Worm (Caenorhabditis elegans) whole organism, L2 larva: ENCODE results near the gene enu-3.6.

Source experiments
- C34F6.9 ChIP-seq: fragments of 150-350 bp; optimal IDR thresholded peaks from 2 replicates; lab custom pipeline; 2014; ENCODE audit warnings: missing biosample characterization, missing genetic modification characterization
- F13H6.1 ChIP-seq: sonication (generic microtip); optimal IDR thresholded peaks from 2 replicates; lab custom pipeline; 2016; ENCODE audit warnings: missing genetic modification characterization, missing compliant biosample characterization
- Y55F3AM.14 ChIP-seq: fragments of 200-800 bp; sonication (Bioruptor generic); optimal IDR thresholded peaks from 2 replicates; lab custom pipeline; 2018; ENCODE audit warnings: mild to moderate bottlenecking, missing genetic modification characterization, missing compliant biosample characterization
- ZK546.5 ChIP-seq: sonication (generic microtip); optimal IDR thresholded peaks from 2 replicates; lab custom pipeline; 2017; ENCODE audit warnings: missing biosample characterization, missing genetic modification characterization
- alr-1 ChIP-seq: fragments of 150-350 bp; optimal IDR thresholded peaks from 2 replicates; lab custom pipeline; 2014; ENCODE audit warnings: missing biosample characterization, missing genetic modification characterization
- aly-2 ChIP-seq: fragments of 150-350 bp; optimal IDR thresholded peaks from 2 replicates; lab custom pipeline; 2014; ENCODE audit warnings: missing biosample characterization, missing genetic modification characterization
- ama-1 ChIP-seq: fragments of 150-350 bp; optimal IDR thresholded peaks from 2 replicates; lab custom pipeline; 2018; ENCODE audit warnings: inconsistent platforms
- blmp-1 ChIP-seq: sonication (generic microtip); optimal IDR thresholded peaks from 2 replicates; lab custom pipeline; 2017; ENCODE audit warnings: missing genetic modification characterization, mild to moderate bottlenecking, missing compliant biosample characterization, antibody characterized with exemption, moderate library complexity; ENCODE audit not compliant: insufficient read depth
- ceh-16 ChIP-seq: fragments of 150-350 bp; optimal IDR thresholded peaks from 2 replicates; lab custom pipeline; 2014; ENCODE audit warnings: missing biosample characterization, missing genetic modification characterization
- ceh-82 ChIP-seq: fragments of 150-350 bp; optimal IDR thresholded peaks from 2 replicates; lab custom pipeline; 2014; ENCODE audit warnings: missing biosample characterization, missing genetic modification characterization
- crh-2 ChIP-seq: sonication (generic microtip); optimal IDR thresholded peaks from 2 replicates; lab custom pipeline; 2017; ENCODE audit warnings: missing biosample characterization, missing genetic modification characterization
- elt-1 ChIP-seq: fragments of 150-350 bp; optimal IDR thresholded peaks from 2 replicates; lab custom pipeline; 2014; ENCODE audit warnings: missing biosample characterization, missing genetic modification characterization
- elt-3 ChIP-seq: sonication (generic microtip); optimal IDR thresholded peaks from 2 replicates; lab custom pipeline; 2017; ENCODE audit warnings: missing biosample characterization, missing genetic modification characterization
- fos-1 ChIP-seq: fragments of 150-350 bp; optimal IDR thresholded peaks from 2 replicates; lab custom pipeline; 2014; ENCODE audit warnings: missing biosample characterization, missing genetic modification characterization
- gmeb-1 ChIP-seq: fragments of 150-350 bp; optimal IDR thresholded peaks from 2 replicates; lab custom pipeline; 2014; ENCODE audit warnings: missing biosample characterization, missing genetic modification characterization
- lin-11 ChIP-seq: fragments of 150-350 bp; sonication (generic microtip); optimal IDR thresholded peaks from 2 replicates; lab custom pipeline; 2014; ENCODE audit warnings: missing biosample characterization, missing genetic modification characterization, inconsistent platforms, mixed read lengths
- lin-13 ChIP-seq: fragments of 150-350 bp; optimal IDR thresholded peaks from 2 replicates; lab custom pipeline; 2014; ENCODE audit warnings: missing biosample characterization, missing genetic modification reagents, missing genetic modification characterization
- lin-39 ChIP-seq: fragments of 150-350 bp; optimal IDR thresholded peaks from 2 replicates; lab custom pipeline; 2014; ENCODE audit warnings: missing biosample characterization, missing genetic modification reagents, missing genetic modification characterization
- lsy-2 ChIP-seq, 2 experiments: fragments of 150-350 bp in 1 of 2; sonication (generic microtip) in 1 of 2; optimal IDR thresholded peaks; 2 replicates each; lab custom pipeline; 2014 to 2017; ENCODE audit warnings: missing biosample characterization in 2 of 2, missing genetic modification characterization in 2 of 2
- mbf-1 ChIP-seq: sonication (generic microtip); optimal IDR thresholded peaks from 2 replicates; lab custom pipeline; 2017; ENCODE audit warnings: missing biosample characterization, missing genetic modification characterization
- mdl-1 ChIP-seq, 2 experiments: fragments of 150-350 bp in 1 of 2; sonication (generic microtip) in 1 of 2; optimal IDR thresholded peaks; 2 replicates each; lab custom pipeline; 2017; ENCODE audit warnings: missing biosample characterization in 2 of 2, missing genetic modification characterization in 2 of 2
- nhr-10 ChIP-seq: sonication (generic microtip); optimal IDR thresholded peaks from 2 replicates; lab custom pipeline; 2017; ENCODE audit warnings: missing biosample characterization, missing genetic modification characterization
- nhr-11 ChIP-seq: fragments of 150-350 bp; optimal IDR thresholded peaks from 2 replicates; lab custom pipeline; 2014; ENCODE audit warnings: missing biosample characterization, missing genetic modification characterization
- nhr-12 ChIP-seq: fragments of 150-350 bp; optimal IDR thresholded peaks from 2 replicates; lab custom pipeline; 2014; ENCODE audit warnings: missing biosample characterization, missing genetic modification characterization
- nhr-129 ChIP-seq: fragments of 150-350 bp; optimal IDR thresholded peaks from 2 replicates; lab custom pipeline; 2014; ENCODE audit warnings: missing biosample characterization, missing genetic modification characterization
- nhr-21 ChIP-seq: fragments of 150-350 bp; optimal IDR thresholded peaks from 2 replicates; lab custom pipeline; 2014; ENCODE audit warnings: missing biosample characterization, missing genetic modification characterization
- nhr-23 ChIP-seq: fragments of 150-350 bp; optimal IDR thresholded peaks from 2 replicates; lab custom pipeline; 2014; ENCODE audit warnings: missing biosample characterization, missing genetic modification reagents, missing genetic modification characterization
- nhr-25 ChIP-seq: fragments of 150-350 bp; sonication (generic microtip); optimal IDR thresholded peaks from 3 replicates; lab custom pipeline; 2014; ENCODE audit warnings: missing biosample characterization, missing genetic modification characterization
- nhr-6 ChIP-seq: fragments of 150-350 bp; optimal IDR thresholded peaks from 2 replicates; lab custom pipeline; 2014; ENCODE audit warnings: missing biosample characterization, missing genetic modification characterization
- nhr-77 ChIP-seq: fragments of 150-350 bp; optimal IDR thresholded peaks from 2 replicates; lab custom pipeline; 2014; ENCODE audit warnings: missing biosample characterization, missing genetic modification characterization
- peb-1 ChIP-seq: fragments of 150-350 bp; optimal IDR thresholded peaks from 2 replicates; lab custom pipeline; 2014; ENCODE audit warnings: missing biosample characterization, missing genetic modification characterization
- sem-4 ChIP-seq: fragments of 150-350 bp; optimal IDR thresholded peaks from 2 replicates; lab custom pipeline; 2014; ENCODE audit warnings: missing biosample characterization, missing genetic modification reagents, missing genetic modification characterization
- sma-3 ChIP-seq: sonication (generic microtip); optimal IDR thresholded peaks from 2 replicates; lab custom pipeline; 2016; ENCODE audit warnings: missing genetic modification reagents, missing genetic modification characterization, missing compliant biosample characterization
- snpc-4 ChIP-seq: fragments of 150-350 bp; optimal IDR thresholded peaks from 2 replicates; lab custom pipeline; 2014; ENCODE audit warnings: missing biosample characterization, missing genetic modification characterization
- unc-39 ChIP-seq: fragments of 150-350 bp; optimal IDR thresholded peaks from 2 replicates; lab custom pipeline; 2014; ENCODE audit warnings: missing biosample characterization, missing genetic modification characterization
- unc-55 ChIP-seq: fragments of 150-350 bp; sonication (generic microtip); optimal IDR thresholded peaks from 3 replicates; lab custom pipeline; 2014; ENCODE audit warnings: missing biosample characterization, missing genetic modification reagents, missing genetic modification characterization
- zag-1 ChIP-seq: fragments of 150-350 bp; optimal IDR thresholded peaks from 2 replicates; lab custom pipeline; 2014; ENCODE audit warnings: missing biosample characterization, missing genetic modification characterization
- ztf-1 ChIP-seq: fragments of 200-800 bp; sonication (Bioruptor generic); conservative IDR thresholded peaks from 2 replicates; pipeline ENCODE4 v1.3.6; 2022; ENCODE audit warnings: missing genetic modification characterization, missing compliant biosample characterization
- ztf-11 ChIP-seq: sonication (generic microtip); optimal IDR thresholded peaks from 2 replicates; lab custom pipeline; 2017; ENCODE audit warnings: missing biosample characterization, missing genetic modification characterization
- ztf-4 ChIP-seq: fragments of 150-350 bp; optimal IDR thresholded peaks from 2 replicates; lab custom pipeline; 2014; ENCODE audit warnings: missing biosample characterization, missing genetic modification characterization

Gene enu-3.6

DNA sequence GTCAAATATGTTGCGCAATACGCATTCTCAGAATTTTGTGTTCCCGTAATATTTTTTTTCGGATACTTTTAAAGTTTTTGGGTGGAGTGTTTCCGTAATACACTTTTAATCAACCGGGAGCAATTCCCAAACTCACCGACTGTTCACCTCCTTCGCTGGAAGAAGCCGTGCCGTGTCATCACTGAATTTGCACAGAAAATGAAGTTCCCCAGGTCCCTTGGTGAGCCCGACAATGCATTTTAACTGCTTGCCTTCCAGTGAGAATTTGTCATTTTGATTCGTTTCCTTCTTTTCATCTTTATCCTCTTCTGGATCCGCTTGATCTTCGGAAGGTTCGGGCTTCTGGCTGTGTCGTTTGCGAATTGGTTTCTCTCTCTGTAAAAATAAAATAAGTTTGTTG lies 4.1 kb downstream of the enu-3.6 start:
- TF ChIP-seq gmeb-1 (tag; lab: Kevin White, UChicago) (peak; percentile 66), ZK546.5 (no peak)

DNA sequence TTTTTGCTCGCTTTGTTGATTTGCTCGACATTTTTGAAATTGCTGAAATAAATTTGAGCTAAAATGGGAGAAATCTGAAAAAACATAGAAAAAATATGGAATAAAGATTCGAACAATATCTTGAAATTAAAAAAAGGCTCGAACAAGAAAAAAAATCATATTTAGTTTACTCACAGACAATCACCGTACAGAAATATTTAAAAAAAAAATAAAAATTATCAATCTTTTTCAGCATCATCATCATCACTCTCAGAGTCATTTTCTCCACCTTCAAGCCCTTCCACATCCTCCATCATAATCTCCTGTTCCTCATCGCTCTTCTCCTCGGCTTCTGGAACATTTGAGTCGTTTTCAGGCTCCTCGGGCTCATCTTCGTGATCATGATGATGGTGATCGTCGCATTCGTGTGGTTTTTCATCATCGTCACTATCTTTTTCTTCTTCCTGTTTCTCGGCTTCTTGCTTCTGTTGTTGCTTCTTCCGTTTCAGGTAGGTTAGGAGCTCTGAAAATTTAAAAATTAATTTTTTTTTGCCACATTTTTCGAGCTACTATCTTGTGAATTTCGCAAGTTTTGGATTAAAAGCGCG lies 5.3 kb downstream of the enu-3.6 start, which contains the start of gene hpl-2:
Gene hpl-2, minus strand, starts transcription at position 51 of the 587 bp plus-strand sequence.
- TF ChIP-seq lin-11 (tag; lab: Kevin White, UChicago), result no peak
- no peak for TF ChIP-seq nhr-25 (tag; lab: Kevin White, UChicago)
- TF ChIP-seq C34F6.9 (tag; lab: Kevin White, UChicago), result no peak
- TF ChIP-seq blmp-1 (tag; lab: Kevin White, UChicago), result no peak
- TF ChIP-seq, all 48 proteins: peak for 0

DNA sequence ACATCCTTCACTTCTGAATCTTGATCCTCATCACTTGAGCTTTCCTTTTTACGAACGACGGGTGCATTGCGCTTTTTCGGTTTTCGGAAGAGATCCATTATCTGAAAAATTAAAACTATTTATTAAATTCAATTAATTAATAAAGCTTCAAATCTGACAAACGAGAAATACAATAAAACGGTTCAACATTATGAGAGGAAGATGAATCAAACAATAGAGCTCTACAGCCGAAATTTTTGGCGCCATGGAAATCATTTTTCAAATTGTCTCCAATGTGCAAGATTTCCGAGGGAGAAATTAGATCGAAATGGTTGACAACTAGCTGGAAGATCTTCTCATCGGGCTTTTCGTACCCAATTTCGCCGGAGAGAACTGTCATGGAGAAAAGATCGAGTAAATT lies 7.3 kb downstream of the enu-3.6 start, which contains the start of gene rnf-113:
Gene rnf-113, minus strand, starts transcription at position 101 of the 400 bp plus-strand sequence.
- TF ChIP-seq F13H6.1 (no peak), lin-13 (no peak), lin-39 (no peak), mbf-1 (no peak), nhr-6 (tag; lab: Kevin White, UChicago) (no peak), ZK546.5 (no peak), crh-2 (tag; lab: Kevin White, UChicago) (no peak), sem-4 (tag; lab: Kevin White, UChicago) (no peak), ama-1 (lab: Kevin White, UChicago) (no peak), nhr-11 (tag; lab: Kevin White, UChicago) (no peak), elt-1 (tag; lab: Kevin White, UChicago) (no peak), peb-1 (tag; lab: Kevin White, UChicago) (no peak), ztf-1 (GFP tag; lab: Robert Waterston, UW) (no peak), nhr-10 (tag; lab: Kevin White, UChicago) (no peak), mdl-1 (tag; optimal IDR thresholded peaks at IDR 0.05; lab: Kevin White, UChicago) (no peak), ceh-82 (tag; lab: Kevin White, UChicago) (no peak), unc-39 (no peak), aly-2 (tag; lab: Kevin White, UChicago) (no peak)

DNA sequence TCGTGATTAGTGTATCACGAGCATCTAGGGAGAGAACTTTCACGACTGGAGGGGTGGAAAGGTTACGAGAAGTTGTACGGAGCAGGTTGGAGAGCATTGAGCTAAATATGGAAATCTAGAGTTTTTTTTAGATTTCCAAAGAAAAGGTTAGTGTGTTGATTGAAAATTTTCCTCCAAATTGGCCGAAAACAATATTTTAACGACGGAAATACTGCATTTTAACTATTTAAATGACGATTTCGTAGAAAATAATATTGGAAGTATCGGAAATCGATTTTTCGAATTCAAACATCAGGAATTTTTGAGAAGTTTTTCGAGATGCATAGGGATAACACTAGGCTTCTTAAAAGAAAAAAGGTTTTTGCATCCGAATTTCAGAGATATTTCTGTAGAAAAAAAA lies 8.2 kb downstream of the enu-3.6 start, which contains the start of gene K01G5.10:
Gene K01G5.10, minus strand, starts transcription at position 101 of the 400 bp plus-strand sequence.
- TF ChIP-seq ZK546.5, result no peak
- no peak for TF ChIP-seq nhr-11 (tag; lab: Kevin White, UChicago)
- TF ChIP-seq nhr-12 (tag; lab: Kevin White, UChicago), result no peak
- TF ChIP-seq snpc-4, result no peak
- TF ChIP-seq alr-1 (tag; lab: Kevin White, UChicago), result no peak
- TF ChIP-seq elt-3 (tag; lab: Kevin White, UChicago), result no peak
- no peak for TF ChIP-seq lin-13
- no peak for TF ChIP-seq lin-11 (tag; lab: Kevin White, UChicago)
- TF ChIP-seq fos-1 (tag; lab: Kevin White, UChicago), result no peak
- TF ChIP-seq elt-1 (tag; lab: Kevin White, UChicago), result no peak
- TF ChIP-seq peb-1 (tag; lab: Kevin White, UChicago), result no peak
- TF ChIP-seq, all 48 proteins: peak for 0

DNA sequence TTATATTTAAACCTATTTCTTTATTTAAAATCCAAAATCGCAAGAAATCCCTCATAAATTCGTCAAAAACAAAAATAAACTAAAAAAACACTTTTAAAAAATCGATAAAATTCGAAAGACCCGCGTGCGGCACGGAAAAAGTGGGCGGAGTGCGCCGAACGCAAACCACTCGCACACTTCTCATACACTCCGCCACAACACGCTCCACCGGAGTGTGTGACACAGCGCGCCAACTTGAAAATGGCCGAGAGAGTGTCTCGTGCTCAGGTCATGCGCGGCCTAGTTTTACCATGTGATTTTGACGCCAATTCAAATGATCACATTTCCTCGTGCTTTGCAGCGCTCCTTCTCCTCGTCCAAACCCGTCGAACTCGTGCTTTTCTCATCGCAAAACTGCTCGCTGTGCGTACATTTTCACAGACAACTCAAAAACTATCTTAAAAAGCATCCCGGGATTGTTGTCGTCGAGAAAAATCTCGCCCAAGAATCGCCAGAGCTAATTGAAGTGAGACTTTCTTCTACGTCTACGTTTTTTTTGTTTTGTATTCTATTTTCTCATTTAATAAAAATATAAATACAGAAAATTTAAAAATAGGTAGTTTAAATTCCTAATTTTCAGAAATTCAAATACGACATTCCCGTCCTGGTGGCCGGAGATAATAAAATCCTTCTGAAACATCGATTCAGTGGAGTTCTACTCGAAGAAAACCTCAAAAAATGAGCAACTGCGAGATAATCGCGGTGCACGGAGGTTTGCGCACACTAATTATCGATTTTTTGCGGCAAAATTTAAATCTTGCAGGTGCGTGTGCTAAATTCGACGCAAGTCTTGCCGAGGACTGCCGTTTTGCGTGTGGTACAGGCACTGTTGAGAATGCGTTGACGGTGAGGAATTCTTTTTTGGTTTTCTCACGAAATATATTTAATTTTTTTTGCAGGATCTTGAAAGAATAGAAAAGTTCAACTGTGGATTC lies 9.1 kb downstream of the enu-3.6 start, which contains the start of gene tasp-1:
Gene tasp-1, plus strand, starts transcription at position 258 of the 974 bp plus-strand sequence.
- peak; percentile 94 for TF ChIP-seq snpc-4
- TF ChIP-seq elt-1 (tag; lab: Kevin White, UChicago), result no peak
- peak; percentile 100 for TF ChIP-seq Y55F3AM.14 (GFP tag; lab: Kevin White, UChicago)
- TF ChIP-seq nhr-12 (tag; lab: Kevin White, UChicago), result peak; percentile 76
- peak; percentile 93 for TF ChIP-seq ZK546.5
- peak; percentile 96 for TF ChIP-seq ceh-16
- TF ChIP-seq zag-1 (tag; lab: Kevin White, UChicago), result peak; percentile 100
- TF ChIP-seq fos-1 (tag; lab: Kevin White, UChicago), result peak; percentile 100
- peak; percentile 100 for TF ChIP-seq F13H6.1
- TF ChIP-seq sma-3 (GFP tag; lab: Kevin White, UChicago), result peak; percentile 100
- peak; percentile 100 for TF ChIP-seq ztf-4 (tag; lab: Kevin White, UChicago)
- TF ChIP-seq nhr-129 (tag; lab: Kevin White, UChicago), result peak; percentile 100
- TF ChIP-seq unc-55 (GFP tag; lab: Kevin White, UChicago), result peak; percentile 100
- no peak for TF ChIP-seq peb-1 (tag; lab: Kevin White, UChicago)
- peak; percentile 87 for TF ChIP-seq nhr-77 (tag; lab: Kevin White, UChicago)
- TF ChIP-seq lin-13, result peak; percentile 100
- TF ChIP-seq lsy-2 (tag; optimal IDR thresholded peaks at IDR 0.05; lab: Kevin White, UChicago), result peak; percentile 98 to 99
- no peak for TF ChIP-seq nhr-23 (tag; lab: Kevin White, UChicago)
- peak; percentile 80 for TF ChIP-seq ztf-11 (tag; lab: Kevin White, UChicago)
- peak; percentile 100 for TF ChIP-seq ceh-82 (tag; lab: Kevin White, UChicago)
- TF ChIP-seq nhr-21 (tag; lab: Kevin White, UChicago), result peak; percentile 100
- no peak for TF ChIP-seq elt-3 (tag; lab: Kevin White, UChicago)
- peak; percentile 91 for TF ChIP-seq lin-39
- peak; percentile 99 for TF ChIP-seq sem-4 (tag; lab: Kevin White, UChicago)
- TF ChIP-seq unc-39, result peak; percentile 100
- peak; percentile 100 for TF ChIP-seq C34F6.9 (tag; lab: Kevin White, UChicago)
- TF ChIP-seq gmeb-1 (tag; lab: Kevin White, UChicago), result peak; percentile 100
